Fruit fly (Drosophila melanogaster) whole organism, embryonic: ENCODE measurements around the gene et.
A peak's percentile ranks its signal among the peaks of the same experiment; 100 is the strongest.

Source experiments
- ATbp ChIP-seq: fragments of 200-800 bp; sonication (Bioruptor generic); optimal IDR thresholded peaks from 2 replicates; lab custom pipeline; 2017; ENCODE audit warnings: missing biosample characterization, mild to moderate bottlenecking, missing genetic modification characterization, missing genetic modification reagents
- Aef1 ChIP-seq: fragments of 200-800 bp; sonication (Bioruptor generic); IDR thresholded peaks from 3 replicates; pipeline ENCODE4 v1.3.6; 2022; ENCODE audit warnings: missing biosample characterization, missing genetic modification characterization
- CG10654 ChIP-seq: fragments of 200-800 bp; sonication (Bioruptor generic); optimal IDR thresholded peaks from 2 replicates; lab custom pipeline; 2016; ENCODE audit warnings: missing biosample characterization, missing genetic modification characterization
- CG11085 ChIP-seq: fragments of 200-800 bp; sonication (Bioruptor generic); IDR thresholded peaks from 2 replicates; pipeline ENCODE4 v1.3.6; 2022; ENCODE audit warnings: missing biosample characterization, missing genetic modification characterization
- CG11723 ChIP-seq: fragments of 200-800 bp; sonication (Bioruptor generic); optimal IDR thresholded peaks from 2 replicates; lab custom pipeline; 2017; ENCODE audit warnings: missing biosample characterization, mild to moderate bottlenecking, missing genetic modification characterization
- CG12769 ChIP-seq: fragments of 200-800 bp; sonication (Bioruptor generic); optimal IDR thresholded peaks from 2 replicates; lab custom pipeline; 2019; ENCODE audit warnings: missing biosample characterization, mild to moderate bottlenecking, missing genetic modification characterization, moderate library complexity
- CG13123 ChIP-seq: fragments of 200-800 bp; sonication (Bioruptor generic); optimal IDR thresholded peaks from 2 replicates; lab custom pipeline; 2016; ENCODE audit warnings: missing biosample characterization, missing genetic modification characterization
- CG13775 ChIP-seq: fragments of 200-800 bp; sonication (Bioruptor generic); optimal IDR thresholded peaks from 3 replicates; lab custom pipeline; 2017; ENCODE audit warnings: missing biosample characterization, mild to moderate bottlenecking, missing genetic modification characterization
- CG14710 ChIP-seq: fragments of 200-800 bp; sonication (Bioruptor generic); optimal IDR thresholded peaks from 3 replicates; lab custom pipeline; 2019; ENCODE audit warnings: missing biosample characterization, mild to moderate bottlenecking, missing genetic modification characterization, moderate library complexity
- CG1603 ChIP-seq: fragments of 200-800 bp; sonication (Bioruptor generic); optimal IDR thresholded peaks from 2 replicates; lab custom pipeline; 2019; ENCODE audit warnings: missing biosample characterization, mild to moderate bottlenecking, missing genetic modification characterization, moderate library complexity
- CG18764 ChIP-seq: fragments of 200-800 bp; sonication (Bioruptor generic); optimal IDR thresholded peaks from 3 replicates; lab custom pipeline; 2016; ENCODE audit warnings: missing biosample characterization, missing genetic modification characterization
- CG30403 ChIP-seq: fragments of 200-800 bp; sonication (Bioruptor generic); optimal IDR thresholded peaks from 3 replicates; lab custom pipeline; 2016; ENCODE audit warnings: missing biosample characterization, missing genetic modification characterization
- CG3281 ChIP-seq: fragments of 200-800 bp; sonication (Bioruptor generic); optimal IDR thresholded peaks from 3 replicates; lab custom pipeline; 2017; ENCODE audit warnings: missing biosample characterization, mild to moderate bottlenecking, missing genetic modification characterization
- CG3726 ChIP-seq: fragments of 200-800 bp; sonication (Bioruptor generic); IDR thresholded peaks from 3 replicates; pipeline ENCODE4, ENCODE4 v1.3.6; 2022; ENCODE audit warnings: missing biosample characterization, missing genetic modification characterization
- CG4360 ChIP-seq: fragments of 200-800 bp; sonication (Bioruptor generic); IDR thresholded peaks from 2 replicates; pipeline ENCODE4 v1.3.6; 2022; ENCODE audit warnings: missing biosample characterization, missing genetic modification characterization
- CG4707 ChIP-seq: fragments of 200-800 bp; sonication (Bioruptor generic); optimal IDR thresholded peaks from 2 replicates; lab custom pipeline; 2018; ENCODE audit warnings: missing biosample characterization, mild to moderate bottlenecking, missing genetic modification characterization, moderate library complexity
- CG7839 ChIP-seq: fragments of 200-800 bp; sonication (Bioruptor generic); optimal IDR thresholded peaks from 3 replicates; lab custom pipeline; 2018; ENCODE audit warnings: missing biosample characterization, mild to moderate bottlenecking, missing genetic modification characterization, moderate library complexity
- CG8281 ChIP-seq: fragments of 200-800 bp; sonication (Bioruptor generic); optimal IDR thresholded peaks from 2 replicates; lab custom pipeline; 2018; ENCODE audit warnings: missing biosample characterization, mild to moderate bottlenecking, missing genetic modification characterization, moderate library complexity
- Dek ChIP-seq: fragments of 200-800 bp; sonication (Bioruptor generic); optimal IDR thresholded peaks from 3 replicates; lab custom pipeline; 2019; ENCODE audit warnings: missing biosample characterization, mild to moderate bottlenecking, missing genetic modification characterization, moderate library complexity
- Doc3 ChIP-seq: fragments of 200-800 bp; sonication (Bioruptor generic); IDR thresholded peaks from 3 replicates; pipeline ENCODE4 v1.3.6; 2022; ENCODE audit warnings: missing biosample characterization, missing genetic modification characterization; ENCODE audit not compliant: partially characterized antibody
- HmgD ChIP-seq: fragments of 200-800 bp; sonication (Bioruptor generic); optimal IDR thresholded peaks from 3 replicates; lab custom pipeline; 2016; ENCODE audit warnings: missing biosample characterization, missing genetic modification characterization
- NFAT ChIP-seq: fragments of 200-800 bp; sonication (Bioruptor generic); IDR thresholded peaks from 2 replicates; pipeline ENCODE4 v1.3.6; 2022; ENCODE audit warnings: missing biosample characterization, missing genetic modification characterization
- Poxn ChIP-seq: fragments of 200-800 bp; sonication (Bioruptor generic); IDR thresholded peaks from 2 replicates; pipeline ENCODE4 v1.3.6; 2022; ENCODE audit warnings: missing biosample characterization, missing genetic modification characterization
- Side ChIP-seq: fragments of 200-800 bp; sonication (Bioruptor generic); optimal IDR thresholded peaks from 2 replicates; lab custom pipeline; 2016; ENCODE audit warnings: missing biosample characterization, missing genetic modification characterization
- YL-1 ChIP-seq: fragments of 200-800 bp; sonication (Bioruptor generic); optimal IDR thresholded peaks from 3 replicates; lab custom pipeline; 2017; ENCODE audit warnings: missing biosample characterization, mild to moderate bottlenecking, missing genetic modification characterization
- al ChIP-seq: fragments of 200-800 bp; sonication (Bioruptor generic); IDR thresholded peaks from 2 replicates; pipeline ENCODE4 v1.3.6; 2022; ENCODE audit warnings: missing biosample characterization, missing genetic modification characterization
- ase ChIP-seq: fragments of 200-800 bp; sonication (Bioruptor generic); IDR thresholded peaks from 3 replicates; pipeline ENCODE4 v1.3.6; 2022; ENCODE audit warnings: missing biosample characterization, missing genetic modification characterization
- chif ChIP-seq, 2 experiments: fragments of 200-800 bp; sonication (Bioruptor generic); optimal IDR thresholded peaks; 3 replicates each; lab custom pipeline; 2016; ENCODE audit warnings: missing biosample characterization in 2 of 2, missing genetic modification characterization in 2 of 2
- gcm ChIP-seq: fragments of 200-800 bp; sonication (Bioruptor generic); optimal IDR thresholded peaks from 2 replicates; lab custom pipeline; 2019; ENCODE audit warnings: missing biosample characterization, mild to moderate bottlenecking, missing genetic modification characterization, moderate library complexity
- ind ChIP-seq: fragments of 200-800 bp; sonication (Bioruptor generic); optimal IDR thresholded peaks from 3 replicates; lab custom pipeline; 2016; ENCODE audit warnings: missing biosample characterization, missing genetic modification characterization
- jing ChIP-seq: fragments of 200-800 bp; sonication (Bioruptor generic); optimal IDR thresholded peaks from 2 replicates; lab custom pipeline; 2018; ENCODE audit warnings: missing biosample characterization, mild to moderate bottlenecking, missing genetic modification characterization
- lilli ChIP-seq: fragments of 200-800 bp; sonication (Bioruptor generic); optimal IDR thresholded peaks from 3 replicates; lab custom pipeline; 2016; ENCODE audit warnings: missing biosample characterization, missing genetic modification characterization
- lola ChIP-seq, 3 experiments: fragments of >200 bp in 2 of 3; fragments of 200-800 bp in 1 of 3; sonication (Bioruptor generic) in 1 of 3; optimal IDR thresholded peaks; 2 replicates each; lab custom pipeline; 2017 to 2019; ENCODE audit warnings: missing biosample characterization in 3 of 3, missing genetic modification characterization in 3 of 3, mild to moderate bottlenecking in 1 of 3, moderate library complexity in 1 of 3
- nerfin-1 ChIP-seq: fragments of 200-800 bp; sonication (Bioruptor generic); optimal IDR thresholded peaks from 3 replicates; lab custom pipeline; 2019; ENCODE audit warnings: missing biosample characterization, mild to moderate bottlenecking, missing genetic modification characterization, moderate library complexity
- pita ChIP-seq: fragments of 200-800 bp; sonication (Bioruptor generic); optimal IDR thresholded peaks from 2 replicates; lab custom pipeline; 2017; ENCODE audit warnings: missing biosample characterization, mild to moderate bottlenecking, missing genetic modification characterization
- prd ChIP-seq, 3 experiments: fragments of >200 bp in 2 of 3; fragments of 200-800 bp in 1 of 3; sonication (Bioruptor generic) in 1 of 3; optimal IDR thresholded peaks in 2 of 3; IDR thresholded peaks in 1 of 3; 2 replicates in 2 of 3; 3 replicates in 1 of 3; pipeline versions ENCODE4 v1.3.6 to Lab custom; 2017 to 2022; ENCODE audit warnings: missing biosample characterization in 1 of 3, missing genetic modification characterization in 1 of 3
- pros ChIP-seq: fragments of 200-800 bp; sonication (Bioruptor generic); optimal IDR thresholded peaks from 3 replicates; lab custom pipeline; 2019; ENCODE audit warnings: missing biosample characterization, mild to moderate bottlenecking, missing genetic modification characterization, moderate library complexity
- ro ChIP-seq: fragments of 200-800 bp; sonication (Bioruptor generic); IDR thresholded peaks from 2 replicates; pipeline ENCODE4 v1.3.6; 2022; ENCODE audit warnings: missing biosample characterization, missing genetic modification characterization
- sens ChIP-seq: fragments of 200-800 bp; sonication (Bioruptor generic); peaks from one replicate; lab custom pipeline; 2016; ENCODE audit warnings: missing biosample characterization, missing genetic modification characterization
- slbo ChIP-seq: fragments of 200-800 bp; sonication (Bioruptor generic); IDR thresholded peaks from 2 replicates; pipeline ENCODE4 v1.3.6; 2022; ENCODE audit warnings: missing biosample characterization, missing genetic modification characterization
- stc ChIP-seq: fragments of 200-800 bp; sonication (Bioruptor generic); IDR thresholded peaks from 2 replicates; pipeline ENCODE4 v1.3.6; 2022; ENCODE audit warnings: missing biosample characterization, missing genetic modification characterization
- tap ChIP-seq: fragments of 200-800 bp; optimal IDR thresholded peaks from 3 replicates; lab custom pipeline; 2019; ENCODE audit warnings: missing biosample characterization, mild to moderate bottlenecking, missing genetic modification characterization, moderate library complexity
- tin ChIP-seq: fragments of 200-800 bp; sonication (Bioruptor generic); optimal IDR thresholded peaks from 3 replicates; lab custom pipeline; 2016; ENCODE audit warnings: missing biosample characterization, missing genetic modification characterization
- vnd ChIP-seq: fragments of 200-800 bp; sonication (Bioruptor generic); IDR thresholded peaks from 3 replicates; pipeline ENCODE4 v1.3.6; 2022; ENCODE audit warnings: missing biosample characterization, missing genetic modification characterization; ENCODE audit not compliant: partially characterized antibody
- wek ChIP-seq: fragments of 200-800 bp; sonication (Bioruptor generic); optimal IDR thresholded peaks from 3 replicates; lab custom pipeline; 2018; ENCODE audit warnings: missing biosample characterization, mild to moderate bottlenecking, missing genetic modification characterization, moderate library complexity

Gene et

dm6 chrX:19694792-19695558, 19.3 kb upstream of the et start, which contains the start of gene CG14229 (continued):
- TF ChIP-seq prd (optimal IDR thresholded peaks at IDR 0.05; lab: Kevin White, UChicago) = no peak
- peak; percentile 48; the same call in 1 of the 3 replicates for TF ChIP-seq prd (GFP tag; IDR thresholded peaks at IDR 0.05; lab: Robert Waterston, UW)
- TF ChIP-seq ind = peak; percentile 26
- no peak for TF ChIP-seq YL-1 (GFP tag; lab: Kevin White, UChicago)
- no peak for TF ChIP-seq Dek
- peak; percentile 26 for TF ChIP-seq lilli (GFP tag; lab: Kevin White, UChicago)
- peak; percentile 71 for TF ChIP-seq sens (GFP tag; lab: Kevin White, UChicago)
- TF ChIP-seq CG10654 (GFP tag; lab: Kevin White, UChicago) = no peak
- no peak for TF ChIP-seq NFAT (GFP tag; lab: Robert Waterston, UW)
- no peak for TF ChIP-seq tap (tag; lab: Kevin White, UChicago)

dm6 chrX:19692951-19693698, 17.4 kb upstream of the et start, which contains the start of gene Mer:
Gene Mer, minus strand, starts transcription at chrX:19693500.
- peak; percentile 40 for TF ChIP-seq CG13123
- peak; percentile 61 for TF ChIP-seq CG11723 (GFP tag; lab: Kevin White, UChicago)
- TF ChIP-seq jing (GFP tag; lab: Kevin White, UChicago) = no peak
- TF ChIP-seq Aef1 (GFP tag; lab: Robert Waterston, UW) = peak; percentile 77
- peak; percentile 84 for TF ChIP-seq CG30403 (GFP tag; lab: Kevin White, UChicago)
- peak; percentile 82 for TF ChIP-seq HmgD (GFP tag; lab: Kevin White, UChicago)
- peak; percentile 63 for TF ChIP-seq CG8281 (tag; lab: Kevin White, UChicago)
- 0 out of 2 replicates have a peak, but pooled peaks have one; percentile 42 for TF ChIP-seq CG11085 (GFP tag; lab: Robert Waterston, UW)
- peak in 1 of 3 experiments; percentile 74 for TF ChIP-seq lola (GFP tag; optimal IDR thresholded peaks at IDR 0.05; lab: Kevin White, UChicago)
- peak; percentile 94 for TF ChIP-seq CG12769 (tag; lab: Kevin White, UChicago)
- no peak for TF ChIP-seq pros (GFP tag; lab: Kevin White, UChicago)
- TF ChIP-seq nerfin-1 (tag; lab: Kevin White, UChicago) = peak; percentile 73
- TF ChIP-seq Doc3 (GFP tag; lab: Robert Waterston, UW) = no peak
- TF ChIP-seq gcm = peak; percentile 83
- peak; percentile 76 for TF ChIP-seq tin
- TF ChIP-seq ATbp (GFP tag; lab: Kevin White, UChicago) = peak; percentile 73
- TF ChIP-seq stc (GFP tag; lab: Robert Waterston, UW) = peak; percentile 83
- TF ChIP-seq CG3281 = peak; percentile 90
- peak; percentile 79; the same call in 2 of the 3 replicates for TF ChIP-seq ase (GFP tag; lab: Robert Waterston, UW)
- TF ChIP-seq CG13775 = peak; percentile 86
- TF ChIP-seq pita = no peak
- peak; percentile 62 for TF ChIP-seq CG14710
- peak; percentile 93 for TF ChIP-seq CG1603
- peak; percentile 62 for TF ChIP-seq CG4360 (GFP tag; lab: Robert Waterston, UW)
- TF ChIP-seq Poxn (GFP tag; lab: Robert Waterston, UW) = peak; percentile 49; the same call in 1 of the 2 replicates
- TF ChIP-seq CG7839 = peak; percentile 85
- TF ChIP-seq slbo = peak; percentile 87
- TF ChIP-seq CG4707 (GFP tag; lab: Kevin White, UChicago) = peak; percentile 37
- peak; percentile 95 for TF ChIP-seq wek (GFP tag; lab: Kevin White, UChicago)
- no peak for TF ChIP-seq vnd (GFP tag; lab: Robert Waterston, UW)
- peak; percentile 81 for TF ChIP-seq al (GFP tag; lab: Robert Waterston, UW)
- peak; percentile 69 to 85 for TF ChIP-seq chif (GFP tag; optimal IDR thresholded peaks at IDR 0.05; lab: Kevin White, UChicago)
- TF ChIP-seq Side (GFP tag; lab: Kevin White, UChicago) = peak; percentile 90
- no peak for TF ChIP-seq ro
- TF ChIP-seq CG18764 = peak; percentile 71
- TF ChIP-seq CG3726 = peak; percentile 81; the same call in 2 of the 3 replicates
